Worm (Caenorhabditis elegans): ENCODE results near the gene Y38H6C.13.

Gene Y38H6C.13

ce11 chrV:20486549-20486948, 41.0 kb upstream of the Y38H6C.13 start:
- TF ChIP-seq nhr-120 (GFP tag; IDR thresholded peaks at IDR 0.05) (no peak), dpff-1 (tag; optimal IDR thresholded peaks at IDR 0.05) (no peak), nhr-80 (tag; optimal IDR thresholded peaks at IDR 0.05) (no peak), F49E8.2 (tag; optimal IDR thresholded peaks at IDR 0.05; ENCODE audit: insufficient read depth) (no peak), lin-35 (GFP tag; optimal IDR thresholded peaks at IDR 0.05) (no peak), snpc-4 (GFP tag; optimal IDR thresholded peaks at IDR 0.05) (no peak), snpc-4 (tag; optimal IDR thresholded peaks at IDR 0.05) (no peak), ceh-79 (tag; optimal IDR thresholded peaks at IDR 0.05) (no peak), madf-8 (GFP tag; conservative IDR thresholded peaks at IDR 0.05) (no peak), ccch-3 (GFP tag; optimal IDR thresholded peaks at IDR 0.05) (no peak)

ce11 chrV:20489102-20489501, 38.5 kb upstream of the Y38H6C.13 start, which contains the start of gene srbc-78:
TSS of gene srbc-78 (minus strand) at chrV:20489202.
- TF ChIP-seq T26A5.8 (tag; optimal IDR thresholded peaks at IDR 0.05) (no peak), let-607 (tag; optimal IDR thresholded peaks at IDR 0.05) (no peak), madf-10 (tag; optimal IDR thresholded peaks at IDR 0.05) (no peak), hlh-26 (GFP tag; conservative IDR thresholded peaks at IDR 0.05) (no peak), C17E4.6 (GFP tag; IDR thresholded peaks at IDR 0.05) (no peak), ztf-6 (GFP tag; IDR thresholded peaks at IDR 0.05) (no peak), F52B5.7 (tag; optimal IDR thresholded peaks at IDR 0.05) (no peak), B0019.2 (GFP tag; conservative IDR thresholded peaks at IDR 0.05) (no peak), bed-2 (GFP tag; IDR thresholded peaks at IDR 0.05) (no peak)

- no peak for TF ChIP-seq mes-4 (tag; optimal IDR thresholded peaks at IDR 0.05)
- TF ChIP-seq akir-1 (GFP tag; optimal IDR thresholded peaks at IDR 0.05): no peak
- no peak for TF ChIP-seq ztf-28 (GFP tag; IDR thresholded peaks at IDR 0.05)
- no peak for TF ChIP-seq lag-1 (GFP tag; IDR thresholded peaks at IDR 0.05)
- TF ChIP-seq let-526 (GFP tag; IDR thresholded peaks at IDR 0.05): no peak
- no peak for TF ChIP-seq F33H1.4 (GFP tag; IDR thresholded peaks at IDR 0.05)
- TF ChIP-seq lsy-27 (tag; optimal IDR thresholded peaks at IDR 0.05; ENCODE audit: borderline replicate concordance, insufficient read depth): no peak
- TF ChIP-seq nhr-27 (tag; optimal IDR thresholded peaks at IDR 0.05): no peak
- no peak for TF ChIP-seq ceh-91 (GFP tag; IDR thresholded peaks at IDR 0.05)
- TF ChIP-seq bed-2 (GFP tag; IDR thresholded peaks at IDR 0.05): no peak
- no peak for TF ChIP-seq atf-7 (tag; optimal IDR thresholded peaks at IDR 0.05)
- no peak for TF ChIP-seq chd-7 (tag; optimal IDR thresholded peaks at IDR 0.05)
- TF ChIP-seq ztf-6 (GFP tag; IDR thresholded peaks at IDR 0.05): no peak
- no peak for TF ChIP-seq ZK185.1 (tag; optimal IDR thresholded peaks at IDR 0.05; ENCODE audit: poor library complexity, severe bottlenecking)
Measured at ce11 chrV:20492385-20492784, 35.2 kb upstream of the Y38H6C.13 start, which contains the start of gene srbc-79. TSS of gene srbc-79 (minus strand) at chrV:20492485.

ce11 chrV:20493271-20494231, 34.0 kb upstream of the Y38H6C.13 start, which contains the start of gene B0250.5:
TSS of gene B0250.5 (plus strand) at chrV:20493924.
- TF ChIP-seq C17E4.6 (GFP tag; IDR thresholded peaks at IDR 0.05) (no peak), lin-35 (GFP tag; optimal IDR thresholded peaks at IDR 0.05) (peak in 1 of 3 experiments; percentile 61), D2030.7 (GFP tag; IDR thresholded peaks at IDR 0.05) (peak; percentile 26; the same call in 1 of the 2 replicates), nhr-80 (tag; optimal IDR thresholded peaks at IDR 0.05) (peak; percentile 52), Y53G8AR.9 (GFP tag; conservative IDR thresholded peaks at IDR 0.05) (no peak), let-607 (tag; optimal IDR thresholded peaks at IDR 0.05) (peak; percentile 48 to 79), lin-40 (tag; optimal IDR thresholded peaks at IDR 0.05) (peak; percentile 32)

Data from whole organism, young adult.